Fruit fly (Drosophila melanogaster): ENCODE results near the gene mthl12.

mthl12 gene

DNA sequence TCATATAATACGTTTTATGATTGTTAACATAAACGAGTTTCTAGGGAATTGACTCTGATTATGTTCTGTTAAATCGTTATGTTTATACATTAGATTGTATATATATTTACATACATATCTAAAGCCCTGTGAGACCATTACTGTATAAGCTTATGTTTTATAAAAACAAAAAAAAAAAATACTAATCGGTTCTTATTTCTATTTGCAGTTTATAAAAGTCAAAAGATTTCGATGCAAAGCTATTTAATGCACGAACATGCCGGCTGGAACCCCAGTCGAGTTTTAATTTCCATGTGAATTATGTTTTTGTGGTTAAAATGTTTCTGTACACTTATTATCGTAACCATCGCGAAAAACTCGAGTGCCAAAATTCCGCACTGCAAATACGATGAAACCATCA, at the start of gene mthl12:
mthl12 (plus strand) TSS at position 301 of the 400 bp plus-strand sequence.
- no peak for TF ChIP-seq pan (optimal IDR thresholded peaks at IDR 0.05)
- TF ChIP-seq psq (optimal IDR thresholded peaks at IDR 0.05): no peak
- TF ChIP-seq EcR (GFP tag; optimal IDR thresholded peaks at IDR 0.05): no peak
- no peak for TF ChIP-seq usp (GFP tag; optimal IDR thresholded peaks at IDR 0.05)
- no peak for TF ChIP-seq Dll (optimal IDR thresholded peaks at IDR 0.05)
- TF ChIP-seq CG8478 (optimal IDR thresholded peaks at IDR 0.05): no peak

DNA sequence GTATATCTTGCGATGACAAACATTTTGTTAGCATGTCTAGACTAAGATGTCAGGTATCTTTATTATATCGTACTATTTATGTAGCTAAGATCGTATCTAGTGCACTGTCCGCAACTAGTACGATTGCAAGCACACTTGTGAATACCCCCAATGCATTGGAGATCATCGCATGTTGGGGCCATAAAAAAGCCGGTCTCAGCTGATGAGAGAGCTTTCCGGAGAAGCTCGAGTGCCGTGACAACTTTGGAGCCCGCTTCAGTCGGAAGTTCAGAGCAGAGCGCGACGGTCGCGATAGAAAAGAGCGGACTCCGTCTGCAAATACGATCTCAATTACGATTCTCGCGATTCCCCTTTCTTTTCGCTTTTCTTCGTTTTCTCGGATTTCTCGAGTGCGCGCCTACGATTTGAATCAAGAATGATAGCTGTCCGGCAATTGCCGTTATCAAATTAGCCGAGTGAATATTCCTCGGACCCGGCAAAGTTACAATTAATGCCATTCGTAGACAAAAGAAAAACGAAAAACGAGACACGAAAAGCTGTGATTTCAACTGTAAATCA, 48.9 kb upstream of the mthl12 start:
- no peak for TF ChIP-seq usp (GFP tag; optimal IDR thresholded peaks at IDR 0.05)
- no peak for TF ChIP-seq EcR (GFP tag; optimal IDR thresholded peaks at IDR 0.05)
- TF ChIP-seq Dll (optimal IDR thresholded peaks at IDR 0.05): no peak
- TF ChIP-seq psq (optimal IDR thresholded peaks at IDR 0.05): no peak
- TF ChIP-seq CG8478 (optimal IDR thresholded peaks at IDR 0.05): no peak
- no peak for TF ChIP-seq pan (optimal IDR thresholded peaks at IDR 0.05)

DNA sequence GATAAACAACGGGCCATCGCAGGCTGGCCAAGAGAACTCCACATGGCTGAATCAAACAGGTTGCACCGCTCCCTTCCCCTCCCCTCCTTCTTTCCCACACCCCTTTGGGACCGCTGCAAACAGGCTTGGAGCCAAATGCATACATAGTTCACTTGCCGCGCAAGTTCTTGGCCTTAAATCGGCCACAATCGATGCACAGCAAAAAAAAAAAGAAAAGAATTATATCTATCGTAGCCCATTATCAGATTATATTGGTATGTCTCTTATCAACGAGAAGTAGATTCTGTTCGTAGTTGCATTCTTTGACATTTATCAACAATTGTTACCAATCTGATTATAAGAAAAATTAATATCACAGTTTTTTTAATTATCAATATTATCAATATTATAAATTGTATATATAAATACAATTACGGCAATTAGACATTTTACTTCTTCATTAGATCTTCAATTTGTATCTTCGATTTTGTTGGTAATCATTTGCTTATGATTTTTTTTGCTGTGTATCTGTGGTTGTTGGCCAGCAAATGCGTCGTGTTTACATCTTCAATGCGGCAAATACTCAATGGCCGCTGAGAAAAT, 48.1 kb upstream of the mthl12 start:
- TF ChIP-seq usp (GFP tag; optimal IDR thresholded peaks at IDR 0.05) (no peak), Dll (optimal IDR thresholded peaks at IDR 0.05) (no peak), psq (optimal IDR thresholded peaks at IDR 0.05) (no peak), CG8478 (optimal IDR thresholded peaks at IDR 0.05) (no peak), EcR (GFP tag; optimal IDR thresholded peaks at IDR 0.05) (no peak), pan (optimal IDR thresholded peaks at IDR 0.05) (no peak)

DNA sequence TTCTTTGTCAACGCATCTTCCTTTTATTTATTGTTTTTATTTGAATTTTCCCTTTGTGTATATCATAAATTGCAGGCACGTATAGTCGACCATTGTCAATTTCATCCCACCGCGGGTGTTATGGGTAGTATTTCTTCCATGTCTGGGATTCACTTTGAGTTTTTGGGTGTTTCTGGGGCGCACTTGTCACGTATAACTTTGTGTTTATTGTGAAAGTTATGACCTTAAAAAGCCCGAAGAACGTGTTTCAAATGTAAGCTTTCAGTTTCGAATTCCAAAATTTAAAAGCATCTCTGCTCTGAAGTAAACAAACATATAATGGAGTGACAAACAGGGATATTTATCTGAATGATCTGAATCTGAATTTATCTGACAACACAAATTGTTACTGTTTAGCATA, 46.9 kb upstream of the mthl12 start:
- no peak for TF ChIP-seq psq (optimal IDR thresholded peaks at IDR 0.05)
- no peak for TF ChIP-seq Dll (optimal IDR thresholded peaks at IDR 0.05)
- TF ChIP-seq pan (optimal IDR thresholded peaks at IDR 0.05): no peak
- no peak for TF ChIP-seq usp (GFP tag; optimal IDR thresholded peaks at IDR 0.05)
- no peak for TF ChIP-seq CG8478 (optimal IDR thresholded peaks at IDR 0.05)

DNA sequence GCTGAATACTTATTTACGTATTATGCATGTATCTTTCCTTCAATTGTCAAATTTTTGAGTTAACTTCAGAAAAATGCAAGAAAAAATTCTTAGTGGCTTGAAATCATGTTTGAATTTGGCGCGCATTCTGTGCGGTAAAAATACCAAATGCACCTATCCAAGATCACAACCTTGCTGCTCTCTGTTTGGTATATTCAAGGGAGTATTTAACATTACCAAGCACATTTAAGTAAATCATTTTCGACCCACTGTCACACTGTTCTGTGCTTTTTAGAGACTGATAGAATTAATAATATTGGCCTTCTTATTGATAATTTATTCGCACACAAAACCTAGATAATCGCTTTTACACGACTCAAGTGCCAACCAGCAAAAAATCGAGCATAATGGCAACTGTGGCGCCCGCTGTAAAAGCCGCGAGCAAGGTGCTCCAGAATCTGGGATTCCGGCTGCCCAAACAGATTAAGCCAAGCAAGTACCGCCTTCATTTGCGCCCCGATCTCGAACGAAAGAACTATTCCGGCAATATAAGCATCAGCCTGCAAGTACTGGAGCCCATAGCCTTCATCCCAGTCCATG, 44.3 kb upstream of the mthl12 start:
- TF ChIP-seq pan (optimal IDR thresholded peaks at IDR 0.05) (no peak), psq (optimal IDR thresholded peaks at IDR 0.05) (no peak), Dll (optimal IDR thresholded peaks at IDR 0.05) (no peak), EcR (GFP tag; optimal IDR thresholded peaks at IDR 0.05) (no peak), CG8478 (optimal IDR thresholded peaks at IDR 0.05) (no peak), usp (GFP tag; optimal IDR thresholded peaks at IDR 0.05) (no peak)

DNA sequence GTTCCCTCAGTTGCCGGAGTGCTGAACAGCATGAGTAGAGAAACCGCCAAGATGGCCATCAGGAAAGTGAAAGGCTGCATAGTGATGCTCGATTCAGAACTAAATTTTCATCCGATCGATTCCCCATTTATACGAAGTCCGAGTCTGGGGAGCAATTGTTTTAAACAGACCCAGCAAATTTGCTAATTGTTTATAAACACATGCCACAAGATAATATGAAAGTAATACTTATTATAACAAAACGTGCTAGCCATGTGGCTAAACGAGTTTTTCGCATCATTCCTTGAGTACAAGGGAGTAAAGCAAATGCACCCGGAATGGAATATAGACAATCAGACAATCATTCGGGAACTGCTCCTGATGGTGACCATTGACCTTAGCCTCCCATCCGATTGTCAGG, 40.4 kb upstream of the mthl12 start, which contains the start of gene CG44142:
CG44142 (minus strand) TSS at position 101 of the 400 bp plus-strand sequence.
- TF ChIP-seq CG8478 (optimal IDR thresholded peaks at IDR 0.05): no peak

DNA sequence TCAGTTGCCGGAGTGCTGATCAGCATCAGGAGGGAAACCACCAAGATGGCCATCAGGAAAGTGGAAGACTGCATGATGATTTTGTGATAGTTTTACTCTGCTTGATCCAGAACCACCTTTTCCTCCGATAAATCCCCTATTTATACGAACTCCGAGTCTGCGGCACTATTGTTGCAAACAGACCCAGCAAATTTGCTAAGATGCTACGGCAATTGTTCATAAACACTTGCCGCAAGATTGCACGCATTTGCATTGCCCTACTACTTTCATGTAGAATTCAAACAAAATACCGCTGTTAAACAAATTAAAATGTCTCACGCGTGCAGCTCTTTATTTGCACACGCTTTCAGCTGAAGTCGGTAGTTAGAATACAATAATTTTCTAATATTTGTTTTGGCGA, 34.3 kb upstream of the mthl12 start, which contains the start of gene CG45080:
CG45080 (minus strand) TSS at position 101 of the 400 bp plus-strand sequence.
- no peak for TF ChIP-seq usp (GFP tag; optimal IDR thresholded peaks at IDR 0.05)
- TF ChIP-seq Dll (optimal IDR thresholded peaks at IDR 0.05): no peak
- no peak for TF ChIP-seq pan (optimal IDR thresholded peaks at IDR 0.05)
- TF ChIP-seq psq (optimal IDR thresholded peaks at IDR 0.05): no peak

DNA sequence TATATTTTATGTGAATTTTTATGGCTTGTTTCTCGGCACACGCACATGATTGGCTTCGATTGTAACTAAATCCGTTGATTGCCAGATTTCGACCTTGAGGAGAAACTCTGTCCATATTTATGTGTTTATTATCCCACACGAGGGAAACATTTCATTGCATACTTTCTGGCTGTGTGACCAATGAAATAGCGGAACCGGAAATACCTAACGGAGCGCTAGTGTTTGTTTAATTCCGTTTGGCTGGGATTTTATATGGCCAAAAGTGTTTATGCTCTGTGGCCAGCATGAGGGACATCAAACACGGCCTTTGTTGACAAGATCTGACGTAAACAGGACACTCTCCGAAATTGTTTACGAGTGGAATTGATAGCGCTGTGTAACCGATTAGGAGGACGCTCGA, 33.6 kb upstream of the mthl12 start:
- no peak for TF ChIP-seq CG8478 (optimal IDR thresholded peaks at IDR 0.05)
- no peak for TF ChIP-seq Dll (optimal IDR thresholded peaks at IDR 0.05)
- no peak for TF ChIP-seq pan (optimal IDR thresholded peaks at IDR 0.05)
- no peak for TF ChIP-seq usp (GFP tag; optimal IDR thresholded peaks at IDR 0.05)
- no peak for TF ChIP-seq EcR (GFP tag; optimal IDR thresholded peaks at IDR 0.05)
- TF ChIP-seq psq (optimal IDR thresholded peaks at IDR 0.05): no peak

DNA sequence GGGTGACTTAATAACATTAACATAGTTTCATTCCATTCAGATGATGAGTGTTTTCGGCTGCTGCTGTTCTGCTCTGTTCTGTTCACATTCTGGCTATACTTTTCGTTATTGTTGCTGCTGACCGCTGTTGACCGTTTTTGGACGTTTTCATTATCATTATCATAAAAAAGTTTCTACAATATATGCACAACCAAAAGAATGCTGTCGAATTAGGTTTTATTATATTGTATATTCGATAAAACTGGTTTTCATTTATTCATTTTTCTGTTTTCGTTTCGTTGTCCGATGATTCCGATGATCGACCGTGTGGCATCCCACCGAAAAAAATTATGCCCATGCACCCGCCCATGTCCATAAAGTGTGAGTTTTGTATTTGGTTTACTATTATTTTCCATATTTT, 20.4 kb upstream of the mthl12 start:
- TF ChIP-seq usp (GFP tag; optimal IDR thresholded peaks at IDR 0.05): no peak

DNA sequence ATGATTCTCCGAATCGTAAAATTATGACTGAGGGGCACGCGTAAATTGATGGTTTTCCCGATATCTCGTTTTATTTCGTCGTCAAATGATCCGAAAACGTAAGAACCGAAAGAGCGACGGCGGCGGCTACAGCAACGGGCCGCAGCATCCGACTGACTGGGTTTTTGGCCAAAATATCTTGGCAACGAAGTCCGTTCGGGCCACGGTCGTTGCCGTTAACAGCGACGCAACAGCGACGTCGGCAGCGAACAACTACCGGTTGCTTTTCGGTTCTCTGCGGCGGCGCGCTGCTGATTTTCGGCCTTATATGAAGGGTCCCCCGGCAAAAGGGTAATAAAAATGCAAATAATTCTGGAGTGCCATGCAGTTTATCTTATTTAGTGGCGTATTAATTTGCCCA, 19.5 kb upstream of the mthl12 start, which contains the start of gene PK2-R2:
PK2-R2 (minus strand) TSS at position 160 of the 400 bp plus-strand sequence.
- TF ChIP-seq pan (optimal IDR thresholded peaks at IDR 0.05) (no peak), EcR (GFP tag; optimal IDR thresholded peaks at IDR 0.05) (no peak), usp (GFP tag; optimal IDR thresholded peaks at IDR 0.05) (no peak), Dll (optimal IDR thresholded peaks at IDR 0.05) (no peak), psq (optimal IDR thresholded peaks at IDR 0.05) (no peak), CG8478 (optimal IDR thresholded peaks at IDR 0.05) (no peak)

DNA sequence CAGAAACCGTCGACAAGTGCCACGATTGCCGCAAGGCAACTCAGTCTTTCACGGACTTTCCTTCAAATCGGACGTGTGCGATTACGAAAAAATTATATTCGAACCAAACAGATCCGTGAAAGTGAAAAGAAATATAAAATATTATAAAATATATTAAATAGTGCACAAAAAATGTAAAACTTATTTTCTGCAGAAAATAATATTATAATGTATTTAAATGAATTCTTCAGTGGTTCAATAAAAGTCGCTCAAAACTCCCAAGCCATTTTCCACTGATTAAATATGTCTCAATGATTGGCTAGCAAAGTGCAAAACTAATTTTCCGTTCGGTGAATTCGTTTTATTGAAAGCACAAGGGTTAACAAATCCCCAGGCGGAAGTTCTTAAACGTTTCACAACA, 15.4 kb upstream of the mthl12 start, which contains the start of gene PK2-R1:
PK2-R1 (plus strand) TSS at position 301 of the 400 bp plus-strand sequence.
- TF ChIP-seq psq (optimal IDR thresholded peaks at IDR 0.05): no peak
- TF ChIP-seq EcR (GFP tag; optimal IDR thresholded peaks at IDR 0.05): no peak
- no peak for TF ChIP-seq Dll (optimal IDR thresholded peaks at IDR 0.05)
- TF ChIP-seq usp (GFP tag; optimal IDR thresholded peaks at IDR 0.05): no peak
- TF ChIP-seq pan (optimal IDR thresholded peaks at IDR 0.05): no peak
- TF ChIP-seq CG8478 (optimal IDR thresholded peaks at IDR 0.05): no peak

DNA sequence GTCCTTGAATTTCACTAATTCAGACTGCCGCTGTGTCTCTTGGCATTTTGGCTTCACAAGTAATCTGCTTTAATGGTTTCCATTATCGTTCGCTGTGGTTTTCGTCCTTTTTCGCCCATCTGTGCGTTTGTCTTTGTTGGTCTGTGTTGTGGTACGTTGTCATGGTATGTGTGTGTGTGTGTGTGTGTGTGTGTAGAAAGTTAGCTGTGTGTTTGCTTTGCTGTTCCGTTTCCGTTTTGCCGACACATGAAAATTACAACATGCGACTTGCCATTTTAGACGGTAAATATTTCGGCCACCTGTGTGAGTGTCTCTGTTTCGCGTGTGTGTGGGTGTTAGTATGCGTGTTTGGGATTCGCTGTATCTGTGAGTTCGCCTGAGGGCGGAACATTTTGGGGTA, 3.5 kb downstream of the mthl12 start:
- no peak for TF ChIP-seq psq (optimal IDR thresholded peaks at IDR 0.05)
- TF ChIP-seq CG8478 (optimal IDR thresholded peaks at IDR 0.05): no peak
- TF ChIP-seq pan (optimal IDR thresholded peaks at IDR 0.05): no peak
- TF ChIP-seq Dll (optimal IDR thresholded peaks at IDR 0.05): no peak
- TF ChIP-seq EcR (GFP tag; optimal IDR thresholded peaks at IDR 0.05): no peak
- TF ChIP-seq usp (GFP tag; optimal IDR thresholded peaks at IDR 0.05): no peak

DNA sequence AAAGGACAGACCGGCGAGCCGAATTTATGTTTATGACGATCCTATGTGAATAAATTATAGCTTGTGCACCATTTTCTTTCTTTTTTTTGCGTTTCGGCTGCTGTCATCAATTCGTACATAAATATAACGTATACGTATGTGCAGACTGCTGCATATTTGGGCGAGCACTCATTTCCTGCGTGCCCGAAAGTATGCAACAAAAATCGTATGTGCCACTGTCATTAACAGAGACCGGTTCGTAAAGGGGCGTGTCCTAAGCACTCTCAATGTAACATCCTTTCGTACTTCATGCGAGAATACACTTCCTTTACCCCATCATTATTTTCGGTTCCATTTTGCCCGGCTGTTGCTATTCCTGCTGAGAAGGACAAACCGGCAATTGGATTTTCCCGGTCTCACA, 6.6 kb downstream of the mthl12 start:
- TF ChIP-seq Dll (optimal IDR thresholded peaks at IDR 0.05): no peak
- no peak for TF ChIP-seq usp (GFP tag; optimal IDR thresholded peaks at IDR 0.05)
- TF ChIP-seq psq (optimal IDR thresholded peaks at IDR 0.05): no peak
- TF ChIP-seq pan (optimal IDR thresholded peaks at IDR 0.05): no peak
- TF ChIP-seq EcR (GFP tag; optimal IDR thresholded peaks at IDR 0.05): no peak
- TF ChIP-seq CG8478 (optimal IDR thresholded peaks at IDR 0.05): no peak

Measured in whole organism.